Worm (Caenorhabditis elegans): ENCODE measurements around the gene C17C3.3.

DNA sequence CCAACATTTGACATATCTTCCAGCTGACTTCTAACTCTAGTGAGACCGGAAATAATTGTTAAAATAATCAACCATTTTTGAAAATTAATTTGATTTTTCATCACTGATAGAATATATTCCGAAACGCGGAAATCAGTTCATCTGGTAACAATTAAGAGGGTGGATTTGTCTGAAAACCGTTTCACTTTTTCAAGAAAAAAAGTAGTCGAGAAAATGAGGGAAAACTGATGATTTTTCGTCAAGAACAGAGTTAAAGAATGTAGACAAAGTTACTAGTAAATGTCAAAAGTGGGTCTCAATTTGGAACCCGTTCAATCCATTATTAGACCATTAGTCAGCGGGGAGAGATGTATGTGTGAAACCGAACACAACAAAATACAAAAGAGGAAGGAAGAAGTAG, 41.7 kb downstream of the C17C3.3 start, which contains the start of gene C17G10.6:
- TF ChIP-seq sea-2 (GFP tag; optimal IDR thresholded peaks at IDR 0.05) (no peak), lsy-12 (tag; optimal IDR thresholded peaks at IDR 0.05) (no peak), tbx-2 (tag; optimal IDR thresholded peaks at IDR 0.05) (no peak), fkh-10 (GFP tag; optimal IDR thresholded peaks at IDR 0.05) (no peak), elt-3 (tag; optimal IDR thresholded peaks at IDR 0.05) (no peak), mdl-1 (tag; optimal IDR thresholded peaks at IDR 0.05) (no peak)

Measured in whole organism, L3 larva.